Fruit fly (Drosophila melanogaster) whole organism, embryonic: ENCODE data around the gene CG7065.
A peak's percentile ranks its signal among the peaks of the same experiment; 100 is the strongest.

ENCODE experiments used
- Asciz ChIP-seq: fragments of 200-800 bp; sonication (Bioruptor generic); optimal IDR thresholded peaks from 2 replicates; lab custom pipeline; 2017; ENCODE audit warnings: missing biosample characterization, mild to moderate bottlenecking, missing genetic modification characterization, missing genetic modification reagents
- Atf-2 ChIP-seq: fragments of 200-800 bp; sonication (Bioruptor generic); optimal IDR thresholded peaks from 2 replicates; lab custom pipeline; 2016; ENCODE audit warnings: missing biosample characterization, missing genetic modification characterization
- Atf6 ChIP-seq: fragments of 200-800 bp; sonication (Bioruptor generic); IDR thresholded peaks from 2 replicates; pipeline ENCODE4 v1.3.6; 2022; ENCODE audit warnings: missing biosample characterization, missing genetic modification characterization
- BtbVII ChIP-seq: fragments of 200-800 bp; sonication (Bioruptor generic); optimal IDR thresholded peaks from 3 replicates; lab custom pipeline; 2017; ENCODE audit warnings: missing biosample characterization, mild to moderate bottlenecking, missing genetic modification characterization
- CG10274 ChIP-seq: fragments of 200-800 bp; sonication (Bioruptor generic); optimal IDR thresholded peaks from 3 replicates; lab custom pipeline; 2017; ENCODE audit warnings: missing biosample characterization, mild to moderate bottlenecking, missing genetic modification characterization
- CG11695 ChIP-seq: fragments of 200-800 bp; sonication (Bioruptor generic); IDR thresholded peaks from 3 replicates; pipeline ENCODE4 v1.3.6; 2022; ENCODE audit warnings: missing biosample characterization, missing genetic modification characterization
- CG11696 ChIP-seq: fragments of 200-800 bp; sonication (Bioruptor generic); IDR thresholded peaks from 2 replicates; pipeline ENCODE4 v1.3.6; 2022; ENCODE audit warnings: missing biosample characterization, missing genetic modification characterization
- CG12071 ChIP-seq: fragments of 200-800 bp; sonication (Bioruptor generic); optimal IDR thresholded peaks from 3 replicates; lab custom pipeline; 2018; ENCODE audit warnings: missing biosample characterization, mild to moderate bottlenecking, missing genetic modification characterization
- CG12219 ChIP-seq: fragments of 200-800 bp; sonication (Bioruptor generic); optimal IDR thresholded peaks from 3 replicates; lab custom pipeline; 2018; ENCODE audit warnings: missing biosample characterization, mild to moderate bottlenecking, missing genetic modification characterization
- CG12236 ChIP-seq: fragments of 200-800 bp; sonication (Bioruptor generic); optimal IDR thresholded peaks from 2 replicates; lab custom pipeline; 2016; ENCODE audit warnings: missing biosample characterization, missing genetic modification characterization
- CG14014 ChIP-seq: fragments of 200-800 bp; sonication (Bioruptor generic); IDR thresholded peaks from 2 replicates; pipeline ENCODE4 v1.3.6; 2022; ENCODE audit warnings: missing biosample characterization, missing genetic modification characterization
- CG15073 ChIP-seq: fragments of 200-800 bp; sonication (Bioruptor generic); optimal IDR thresholded peaks from 2 replicates; lab custom pipeline; 2016; ENCODE audit warnings: missing biosample characterization, missing genetic modification characterization
- CG1529 ChIP-seq: fragments of 200-800 bp; sonication (Bioruptor generic); optimal IDR thresholded peaks from 3 replicates; lab custom pipeline; 2018; ENCODE audit warnings: missing biosample characterization, missing genetic modification characterization
- CG17361 ChIP-seq: fragments of 200-800 bp; sonication (Bioruptor generic); IDR thresholded peaks from 3 replicates; pipeline ENCODE4 v1.3.6; 2022; ENCODE audit warnings: missing biosample characterization, missing genetic modification characterization
- CG17612 ChIP-seq: fragments of 200-800 bp; sonication (Bioruptor generic); IDR thresholded peaks from 2 replicates; pipeline ENCODE4 v1.3.6; 2022; ENCODE audit warnings: missing biosample characterization, missing genetic modification characterization
- CG2202 ChIP-seq: fragments of 200-800 bp; sonication (Bioruptor generic); optimal IDR thresholded peaks from 2 replicates; lab custom pipeline; 2018; ENCODE audit warnings: missing biosample characterization, mild to moderate bottlenecking, missing genetic modification characterization
- CG31365 ChIP-seq: fragments of 200-800 bp; sonication (Bioruptor generic); optimal IDR thresholded peaks from 2 replicates; lab custom pipeline; 2018; ENCODE audit warnings: missing biosample characterization, mild to moderate bottlenecking, missing genetic modification characterization
- CG32532 ChIP-seq: fragments of 200-800 bp; sonication (Bioruptor generic); IDR thresholded peaks from 2 replicates; pipeline ENCODE4 v1.3.6; 2022; ENCODE audit warnings: missing biosample characterization, missing genetic modification characterization
- CG32772 ChIP-seq: fragments of 200-800 bp; sonication (Bioruptor generic); IDR thresholded peaks from 2 replicates; pipeline ENCODE4 v1.3.6; 2022; ENCODE audit warnings: missing biosample characterization, missing genetic modification characterization
- CG4282 ChIP-seq: fragments of 200-800 bp; sonication (Bioruptor generic); optimal IDR thresholded peaks from 2 replicates; lab custom pipeline; 2016; ENCODE audit warnings: missing biosample characterization, missing genetic modification characterization
- CG6765 ChIP-seq: fragments of 200-800 bp; sonication (Bioruptor generic); optimal IDR thresholded peaks from 3 replicates; lab custom pipeline; 2017; ENCODE audit warnings: missing biosample characterization, mild to moderate bottlenecking, missing genetic modification characterization
- CG6813 ChIP-seq: fragments of 200-800 bp; sonication (Bioruptor generic); optimal IDR thresholded peaks from 2 replicates; lab custom pipeline; 2017; ENCODE audit warnings: missing biosample characterization, missing genetic modification characterization, mild to moderate bottlenecking, moderate library complexity, missing genetic modification reagents
- CG9215 ChIP-seq: fragments of 200-800 bp; sonication (Bioruptor generic); IDR thresholded peaks from 2 replicates; pipeline ENCODE4 v1.3.6; 2022; ENCODE audit warnings: missing biosample characterization, missing genetic modification characterization
- CG9437 ChIP-seq: fragments of 200-800 bp; sonication (Bioruptor generic); optimal IDR thresholded peaks from 2 replicates; lab custom pipeline; 2018; ENCODE audit warnings: missing biosample characterization, mild to moderate bottlenecking, missing genetic modification characterization
- CG9817 ChIP-seq: fragments of 200-800 bp; sonication (Bioruptor generic); optimal IDR thresholded peaks from 2 replicates; lab custom pipeline; 2018; ENCODE audit warnings: missing biosample characterization, mild to moderate bottlenecking, missing genetic modification characterization, moderate library complexity
- Camta ChIP-seq: fragments of 200-800 bp; sonication (Bioruptor generic); optimal IDR thresholded peaks from 2 replicates; lab custom pipeline; 2016; ENCODE audit warnings: missing biosample characterization, missing genetic modification characterization
- D19B ChIP-seq: fragments of 200-800 bp; sonication (Bioruptor generic); optimal IDR thresholded peaks from 2 replicates; lab custom pipeline; 2017; ENCODE audit warnings: missing biosample characterization, mild to moderate bottlenecking, missing genetic modification characterization
- Dbx ChIP-seq: fragments of 200-800 bp; sonication (Bioruptor generic); IDR thresholded peaks from 3 replicates; pipeline ENCODE4 v1.3.6; 2022; ENCODE audit warnings: missing biosample characterization, missing genetic modification characterization
- ERR ChIP-seq: fragments of 200-800 bp; sonication (Bioruptor generic); optimal IDR thresholded peaks from 2 replicates; lab custom pipeline; 2016; ENCODE audit warnings: missing biosample characterization, missing genetic modification characterization
- H2.0 ChIP-seq: fragments of 200-800 bp; sonication (Bioruptor generic); IDR thresholded peaks from 2 replicates; pipeline ENCODE4 v1.3.6; 2022; ENCODE audit warnings: missing biosample characterization, missing genetic modification characterization
- Hmr ChIP-seq: fragments of 200-800 bp; sonication (Bioruptor generic); optimal IDR thresholded peaks from 3 replicates; lab custom pipeline; 2017; ENCODE audit warnings: mild to moderate bottlenecking, missing biosample characterization, missing genetic modification reagents, missing genetic modification characterization
- MBD-R2 ChIP-seq: fragments of 200-800 bp; sonication (Bioruptor generic); IDR thresholded peaks from 2 replicates; pipeline ENCODE4 v1.3.6; 2022; ENCODE audit warnings: missing biosample characterization, missing genetic modification characterization
- Mad ChIP-seq: fragments of 200-800 bp; sonication (Bioruptor generic); optimal IDR thresholded peaks from 2 replicates; lab custom pipeline; 2016; ENCODE audit warnings: missing biosample characterization, missing genetic modification characterization
- Myb ChIP-seq: fragments of 200-800 bp; sonication (Bioruptor generic); optimal IDR thresholded peaks from 2 replicates; lab custom pipeline; 2016; ENCODE audit warnings: missing biosample characterization, missing genetic modification characterization
- Oaz ChIP-seq: fragments of 200-800 bp; sonication (Bioruptor generic); IDR thresholded peaks from 2 replicates; pipeline ENCODE4 v1.3.6; 2022; ENCODE audit warnings: missing biosample characterization, missing genetic modification characterization
- PHDP ChIP-seq: fragments of 200-800 bp; sonication (Bioruptor generic); optimal IDR thresholded peaks from 3 replicates; lab custom pipeline; 2018; ENCODE audit warnings: missing biosample characterization, mild to moderate bottlenecking, missing genetic modification characterization, moderate library complexity
- Sry-β ChIP-seq: fragments of 200-800 bp; sonication (Bioruptor generic); optimal IDR thresholded peaks from 2 replicates; lab custom pipeline; 2018; ENCODE audit warnings: missing biosample characterization, mild to moderate bottlenecking, missing genetic modification characterization, moderate library complexity
- cad ChIP-seq: fragments of >200 bp; optimal IDR thresholded peaks from 2 replicates; lab custom pipeline; 2017; ENCODE audit warnings: missing biosample characterization, missing genetic modification characterization
- chinmo ChIP-seq: fragments of 200-800 bp; sonication (Bioruptor generic); IDR thresholded peaks from 4 replicates; pipeline ENCODE4 v1.3.6; 2022; ENCODE audit warnings: missing biosample characterization, missing genetic modification characterization; ENCODE audit not compliant: partially characterized antibody
- chn ChIP-seq: fragments of 200-800 bp; sonication (Bioruptor generic); optimal IDR thresholded peaks from 2 replicates; lab custom pipeline; 2016; ENCODE audit warnings: missing biosample characterization, missing genetic modification characterization
- ci ChIP-seq: fragments of 200-800 bp; sonication (Bioruptor generic); IDR thresholded peaks from 3 replicates; pipeline ENCODE4 v1.3.6; 2022; ENCODE audit warnings: missing biosample characterization, missing genetic modification characterization
- crc ChIP-seq: fragments of 200-800 bp; sonication (Bioruptor generic); optimal IDR thresholded peaks from 2 replicates; lab custom pipeline; 2016; ENCODE audit warnings: missing biosample characterization, missing genetic modification characterization
- fd102C ChIP-seq: fragments of 200-800 bp; sonication (Bioruptor generic); optimal IDR thresholded peaks from 2 replicates; lab custom pipeline; 2018; ENCODE audit warnings: missing biosample characterization, mild to moderate bottlenecking, missing genetic modification characterization, moderate library complexity
- fd3F ChIP-seq: fragments of 200-800 bp; sonication (Bioruptor generic); optimal IDR thresholded peaks from 2 replicates; lab custom pipeline; 2018; ENCODE audit warnings: missing biosample characterization, mild to moderate bottlenecking, missing genetic modification characterization, moderate library complexity
- fru ChIP-seq: fragments of >200 bp; optimal IDR thresholded peaks from 2 replicates; lab custom pipeline; 2017
- insv ChIP-seq, 2 experiments: fragments of 200-800 bp; sonication (Bioruptor generic); optimal IDR thresholded peaks; 3 replicates each; lab custom pipeline; 2016 to 2018; ENCODE audit warnings: missing biosample characterization in 2 of 2, missing genetic modification characterization in 2 of 2
- jing ChIP-seq: fragments of 200-800 bp; sonication (Bioruptor generic); optimal IDR thresholded peaks from 2 replicates; lab custom pipeline; 2018; ENCODE audit warnings: missing biosample characterization, mild to moderate bottlenecking, missing genetic modification characterization
- klu ChIP-seq: fragments of 200-800 bp; sonication (Bioruptor generic); IDR thresholded peaks from 2 replicates; pipeline ENCODE4 v1.3.6; 2022; ENCODE audit warnings: missing biosample characterization, missing genetic modification characterization
- luna ChIP-seq: fragments of 200-800 bp; sonication (Bioruptor generic); optimal IDR thresholded peaks from 2 replicates; lab custom pipeline; 2016; ENCODE audit warnings: missing biosample characterization, missing genetic modification characterization
- nerfin-1 ChIP-seq: fragments of 200-800 bp; sonication (Bioruptor generic); optimal IDR thresholded peaks from 3 replicates; lab custom pipeline; 2019; ENCODE audit warnings: missing biosample characterization, mild to moderate bottlenecking, missing genetic modification characterization, moderate library complexity
- repo ChIP-seq: fragments of 200-800 bp; sonication (Bioruptor generic); optimal IDR thresholded peaks from 2 replicates; lab custom pipeline; 2016; ENCODE audit warnings: missing biosample characterization, missing genetic modification characterization
- z ChIP-seq: fragments of 200-800 bp; sonication (Bioruptor generic); IDR thresholded peaks from 3 replicates; pipeline ENCODE4 v1.3.6; 2022; ENCODE audit warnings: missing biosample characterization, missing genetic modification characterization

The CG7065 gene

DNA sequence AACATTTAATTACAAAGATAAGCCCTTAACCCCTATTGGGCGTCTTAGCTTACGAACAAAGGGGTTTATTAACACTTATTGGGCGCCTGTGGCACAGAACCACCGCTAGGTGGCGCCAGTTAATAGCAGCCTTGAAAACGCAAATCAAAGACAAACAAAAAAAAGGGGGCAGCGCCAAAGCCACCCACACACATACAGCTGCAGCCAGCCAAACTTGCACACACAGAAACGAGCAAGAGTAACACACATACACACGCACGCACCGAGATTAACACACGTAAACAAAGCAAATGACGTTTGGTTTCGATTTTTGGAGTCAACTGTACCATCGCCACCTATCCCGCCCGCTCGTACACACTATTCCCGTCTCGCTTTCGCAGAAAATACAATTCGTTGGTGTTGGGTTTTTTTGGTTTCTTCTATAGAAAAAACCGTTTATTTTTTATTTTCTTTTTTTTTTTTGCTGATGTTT, 9.9 kb downstream of the CG7065 start (continued):
- TF ChIP-seq crc (GFP tag; lab: Kevin White, UChicago): no peak
- TF ChIP-seq insv (GFP tag; optimal IDR thresholded peaks at IDR 0.05; lab: Kevin White, UChicago): peak in 1 of 2 experiments; percentile 7
- TF ChIP-seq H2.0 (GFP tag; lab: Robert Waterston, UW): no peak
- peak; percentile 54 for TF ChIP-seq PHDP (tag; lab: Kevin White, UChicago)
- no peak for TF ChIP-seq Oaz (GFP tag; lab: Robert Waterston, UW)
- TF ChIP-seq CG12219 (GFP tag; lab: Kevin White, UChicago): no peak
- no peak for TF ChIP-seq CG12071 (GFP tag; lab: Kevin White, UChicago)
- no peak for TF ChIP-seq CG12236
- no peak for TF ChIP-seq fru
- TF ChIP-seq luna: no peak
- peak; percentile 97 for TF ChIP-seq chinmo
- no peak for TF ChIP-seq klu
- TF ChIP-seq CG31365: no peak
- no peak for TF ChIP-seq CG1529 (GFP tag; lab: Kevin White, UChicago)
- peak; percentile 31 for TF ChIP-seq MBD-R2 (GFP tag; lab: Robert Waterston, UW)
- peak; percentile 1 for TF ChIP-seq CG6765 (GFP tag; lab: Kevin White, UChicago)
- peak; percentile 86 for TF ChIP-seq chn (GFP tag; lab: Kevin White, UChicago)
- TF ChIP-seq CG9437 (GFP tag; lab: Kevin White, UChicago): no peak
- no peak for TF ChIP-seq CG9817
- TF ChIP-seq CG14014 (GFP tag; lab: Robert Waterston, UW): peak; percentile 59; the same call in 1 of the 2 replicates
- no peak for TF ChIP-seq jing
- 0 out of 3 replicates have a peak, but pooled peaks have one; percentile 18 for TF ChIP-seq CG17361 (GFP tag; lab: Robert Waterston, UW)
- 0 out of 2 replicates have a peak, but pooled peaks have one; percentile 29 for TF ChIP-seq CG32772 (GFP tag; lab: Robert Waterston, UW)
- TF ChIP-seq Atf-2 (GFP tag; lab: Kevin White, UChicago): no peak
- no peak for TF ChIP-seq CG17612
- TF ChIP-seq BtbVII (GFP tag; lab: Kevin White, UChicago): peak; percentile 31
- no peak for TF ChIP-seq CG11695 (GFP tag; lab: Robert Waterston, UW)
- no peak for TF ChIP-seq z (GFP tag; lab: Robert Waterston, UW)
- TF ChIP-seq Asciz (GFP tag; lab: Kevin White, UChicago): no peak
- peak; percentile 65; the same call in 1 of the 2 replicates for TF ChIP-seq CG32532
- no peak for TF ChIP-seq fd102C (GFP tag; lab: Kevin White, UChicago)
- no peak for TF ChIP-seq CG6813 (GFP tag; lab: Kevin White, UChicago)
- TF ChIP-seq CG11696: 0 out of 2 replicates have a peak, but pooled peaks have one; percentile 29
- peak; percentile 75; the same call in 2 of the 3 replicates for TF ChIP-seq Dbx
- TF ChIP-seq CG4282: peak; percentile 27
- TF ChIP-seq Myb (GFP tag; lab: Kevin White, UChicago): no peak
- no peak for TF ChIP-seq repo (GFP tag; lab: Kevin White, UChicago)
- TF ChIP-seq CG10274 (GFP tag; lab: Kevin White, UChicago): no peak
- no peak for TF ChIP-seq Camta
- no peak for TF ChIP-seq cad
- TF ChIP-seq Hmr (GFP tag; lab: Kevin White, UChicago): no peak
- peak; percentile 73; the same call in 2 of the 3 replicates for TF ChIP-seq ci (GFP tag; lab: Robert Waterston, UW)
- peak; percentile 56 for TF ChIP-seq Atf6 (GFP tag; lab: Robert Waterston, UW)
- peak; percentile 41 for TF ChIP-seq fd3F
- no peak for TF ChIP-seq CG15073
- peak; percentile 41 for TF ChIP-seq ERR (GFP tag; lab: Kevin White, UChicago)
- TF ChIP-seq CG9215 (GFP tag; lab: Robert Waterston, UW): no peak
- TF ChIP-seq D19B: no peak
- TF ChIP-seq Mad: no peak
- no peak for TF ChIP-seq Sry-β (GFP tag; lab: Kevin White, UChicago)
- no peak for TF ChIP-seq CG2202
- TF ChIP-seq nerfin-1 (tag; lab: Kevin White, UChicago): no peak
